Fruit fly (Drosophila melanogaster) whole organism, embryonic: ENCODE results near the gene Cyt-c-p.

Experiments
- ATbp ChIP-seq: fragments of 200-800 bp; sonication (Bioruptor generic); optimal IDR thresholded peaks from 2 replicates; lab custom pipeline; 2017; ENCODE audit warnings: missing biosample characterization, mild to moderate bottlenecking, missing genetic modification characterization, missing genetic modification reagents
- Ada2b ChIP-seq: fragments of 200-800 bp; sonication (Bioruptor generic); IDR thresholded peaks from 2 replicates; pipeline ENCODE4 v1.3.6; 2022; ENCODE audit warnings: missing biosample characterization, missing genetic modification characterization
- Aef1 ChIP-seq: fragments of 200-800 bp; sonication (Bioruptor generic); IDR thresholded peaks from 3 replicates; pipeline ENCODE4 v1.3.6; 2022; ENCODE audit warnings: missing biosample characterization, missing genetic modification characterization
- Asciz ChIP-seq: fragments of 200-800 bp; sonication (Bioruptor generic); optimal IDR thresholded peaks from 2 replicates; lab custom pipeline; 2017; ENCODE audit warnings: missing biosample characterization, mild to moderate bottlenecking, missing genetic modification characterization, missing genetic modification reagents
- B-H2 ChIP-seq: fragments of 200-800 bp; sonication (Bioruptor generic); optimal IDR thresholded peaks from 2 replicates; lab custom pipeline; 2018; ENCODE audit warnings: missing biosample characterization, mild to moderate bottlenecking, missing genetic modification characterization
- Bdp1 ChIP-seq: fragments of 200-800 bp; sonication (Bioruptor generic); optimal IDR thresholded peaks from 3 replicates; lab custom pipeline; 2016; ENCODE audit warnings: missing biosample characterization, missing genetic modification characterization
- CG10274 ChIP-seq: fragments of 200-800 bp; sonication (Bioruptor generic); optimal IDR thresholded peaks from 3 replicates; lab custom pipeline; 2017; ENCODE audit warnings: missing biosample characterization, mild to moderate bottlenecking, missing genetic modification characterization
- CG10321 ChIP-seq: fragments of 200-800 bp; sonication (Bioruptor generic); IDR thresholded peaks from 2 replicates; pipeline ENCODE4 v1.3.6; 2022; ENCODE audit warnings: missing biosample characterization, missing genetic modification characterization
- CG10431 ChIP-seq: fragments of 200-800 bp; sonication (Bioruptor generic); optimal IDR thresholded peaks from 3 replicates; lab custom pipeline; 2018; ENCODE audit warnings: missing biosample characterization, mild to moderate bottlenecking, missing genetic modification characterization
- CG1233 ChIP-seq: fragments of 200-800 bp; sonication (Bioruptor generic); optimal IDR thresholded peaks from 4 replicates; lab custom pipeline; 2018; ENCODE audit warnings: missing biosample characterization, mild to moderate bottlenecking, missing genetic modification characterization
- CG13775 ChIP-seq: fragments of 200-800 bp; sonication (Bioruptor generic); optimal IDR thresholded peaks from 3 replicates; lab custom pipeline; 2017; ENCODE audit warnings: missing biosample characterization, mild to moderate bottlenecking, missing genetic modification characterization
- CG14441 ChIP-seq: fragments of 200-800 bp; sonication (Bioruptor generic); IDR thresholded peaks from 2 replicates; pipeline ENCODE4 v1.3.6; 2022; ENCODE audit warnings: missing biosample characterization, missing genetic modification characterization
- CG15073 ChIP-seq: fragments of 200-800 bp; sonication (Bioruptor generic); optimal IDR thresholded peaks from 2 replicates; lab custom pipeline; 2016; ENCODE audit warnings: missing biosample characterization, missing genetic modification characterization
- CG15696 ChIP-seq: fragments of 200-800 bp; sonication (Bioruptor generic); optimal IDR thresholded peaks from 2 replicates; lab custom pipeline; 2019; ENCODE audit warnings: missing biosample characterization, mild to moderate bottlenecking, missing genetic modification characterization, moderate library complexity
- CG1602 ChIP-seq: fragments of 200-800 bp; sonication (Bioruptor generic); optimal IDR thresholded peaks from 3 replicates; lab custom pipeline; 2016; ENCODE audit warnings: missing biosample characterization, missing genetic modification characterization
- CG16813 ChIP-seq: fragments of 200-800 bp; sonication (Bioruptor generic); IDR thresholded peaks from 3 replicates; pipeline ENCODE4 v1.3.6; 2022; ENCODE audit warnings: missing biosample characterization, missing genetic modification characterization; ENCODE audit not compliant: partially characterized antibody
- CG17359 ChIP-seq: fragments of 200-800 bp; sonication (Bioruptor generic); optimal IDR thresholded peaks from 3 replicates; lab custom pipeline; 2018; ENCODE audit warnings: missing biosample characterization, mild to moderate bottlenecking, missing genetic modification characterization, moderate library complexity
- CG17385 ChIP-seq: fragments of 200-800 bp; sonication (Bioruptor generic); optimal IDR thresholded peaks from 3 replicates; lab custom pipeline; 2018; ENCODE audit warnings: missing biosample characterization, mild to moderate bottlenecking, missing genetic modification characterization
- CG2116 ChIP-seq: fragments of 200-800 bp; sonication (Bioruptor generic); optimal IDR thresholded peaks from 3 replicates; lab custom pipeline; 2018; ENCODE audit warnings: missing biosample characterization, mild to moderate bottlenecking, missing genetic modification characterization
- CG2120 ChIP-seq: fragments of 200-800 bp; sonication (Bioruptor generic); optimal IDR thresholded peaks from 3 replicates; lab custom pipeline; 2016; ENCODE audit warnings: missing biosample characterization, missing genetic modification characterization
- CG2678 ChIP-seq: fragments of 200-800 bp; sonication (Bioruptor generic); optimal IDR thresholded peaks from 3 replicates; lab custom pipeline; 2019; ENCODE audit warnings: missing biosample characterization, mild to moderate bottlenecking, missing genetic modification characterization, moderate library complexity
- CG2875 ChIP-seq: fragments of 200-800 bp; sonication (Bioruptor generic); optimal IDR thresholded peaks from 2 replicates; lab custom pipeline; 2017; ENCODE audit warnings: missing biosample characterization, mild to moderate bottlenecking, missing genetic modification characterization, missing genetic modification reagents
- CG2889 ChIP-seq: fragments of 200-800 bp; sonication (Bioruptor generic); IDR thresholded peaks from 3 replicates; pipeline ENCODE4 v1.3.6; 2022; ENCODE audit warnings: missing biosample characterization, missing genetic modification characterization
- CG31441 ChIP-seq: fragments of 200-800 bp; sonication (Bioruptor generic); IDR thresholded peaks from 2 replicates; pipeline ENCODE4 v1.3.6; 2022; ENCODE audit warnings: missing biosample characterization, missing genetic modification characterization
- CG33557 ChIP-seq: fragments of 200-800 bp; sonication (Bioruptor generic); optimal IDR thresholded peaks from 2 replicates; lab custom pipeline; 2019; ENCODE audit warnings: missing biosample characterization, mild to moderate bottlenecking, missing genetic modification characterization, moderate library complexity
- CG34422 ChIP-seq: fragments of 200-800 bp; sonication (Bioruptor generic); IDR thresholded peaks from 3 replicates; pipeline ENCODE4 v1.3.6; 2022; ENCODE audit warnings: missing biosample characterization, missing genetic modification characterization
- CG43689 ChIP-seq: fragments of 200-800 bp; sonication (Bioruptor generic); IDR thresholded peaks from 2 replicates; pipeline ENCODE4 v1.3.6; 2022; ENCODE audit warnings: missing biosample characterization, missing genetic modification characterization
- CG4854 ChIP-seq: fragments of 200-800 bp; sonication (Bioruptor generic); optimal IDR thresholded peaks from 2 replicates; lab custom pipeline; 2016; ENCODE audit warnings: missing biosample characterization, missing genetic modification characterization, inconsistent platforms
- CG6272 ChIP-seq: fragments of 200-800 bp; sonication (Bioruptor generic); IDR thresholded peaks from 2 replicates; pipeline ENCODE4 v1.3.6; 2022; ENCODE audit warnings: missing biosample characterization, missing genetic modification characterization
- CG6791 ChIP-seq: fragments of 200-800 bp; sonication (Bioruptor generic); IDR thresholded peaks from 3 replicates; pipeline ENCODE4 v1.3.6; 2022; ENCODE audit warnings: missing biosample characterization, missing genetic modification characterization; ENCODE audit not compliant: partially characterized antibody
- CG7271 ChIP-seq: fragments of 200-800 bp; sonication (Bioruptor generic); optimal IDR thresholded peaks from 2 replicates; lab custom pipeline; 2018; ENCODE audit warnings: missing biosample characterization, mild to moderate bottlenecking, missing genetic modification characterization, moderate library complexity
- CG7745 ChIP-seq: fragments of 200-800 bp; sonication (Bioruptor generic); optimal IDR thresholded peaks from 2 replicates; lab custom pipeline; 2018; ENCODE audit warnings: missing biosample characterization, mild to moderate bottlenecking, missing genetic modification characterization, moderate library complexity
- D19A ChIP-seq: fragments of 200-800 bp; optimal IDR thresholded peaks from 3 replicates; lab custom pipeline; 2019; ENCODE audit warnings: missing biosample characterization, mild to moderate bottlenecking, missing genetic modification characterization, moderate library complexity
- Doc2 ChIP-seq: fragments of 200-800 bp; sonication (Bioruptor generic); IDR thresholded peaks from 2 replicates; pipeline ENCODE4 v1.3.6; 2022; ENCODE audit warnings: missing biosample characterization, missing genetic modification characterization
- Hsf ChIP-seq: fragments of 200-800 bp; sonication (Bioruptor generic); optimal IDR thresholded peaks from 3 replicates; lab custom pipeline; 2016; ENCODE audit warnings: missing biosample characterization, missing genetic modification characterization
- MTF-1 ChIP-seq: fragments of 200-800 bp; sonication (Bioruptor generic); optimal IDR thresholded peaks from 2 replicates; lab custom pipeline; 2018; ENCODE audit warnings: missing biosample characterization, mild to moderate bottlenecking, missing genetic modification characterization, borderline replicate concordance
- Opbp ChIP-seq: fragments of 200-800 bp; sonication (Bioruptor generic); IDR thresholded peaks from 3 replicates; pipeline ENCODE4 v1.3.6; 2022; ENCODE audit warnings: missing biosample characterization, missing genetic modification characterization; ENCODE audit not compliant: partially characterized antibody
- aop ChIP-seq: fragments of 200-800 bp; sonication (Bioruptor generic); IDR thresholded peaks from 2 replicates; pipeline ENCODE4 v1.3.6; 2022; ENCODE audit warnings: missing biosample characterization, missing genetic modification characterization
- cg ChIP-seq: fragments of 200-800 bp; sonication (Bioruptor generic); optimal IDR thresholded peaks from 3 replicates; lab custom pipeline; 2019; ENCODE audit warnings: missing biosample characterization, mild to moderate bottlenecking, missing genetic modification characterization, moderate library complexity
- chinmo ChIP-seq: fragments of 200-800 bp; sonication (Bioruptor generic); IDR thresholded peaks from 4 replicates; pipeline ENCODE4 v1.3.6; 2022; ENCODE audit warnings: missing biosample characterization, missing genetic modification characterization; ENCODE audit not compliant: partially characterized antibody
- dysf ChIP-seq: fragments of 200-800 bp; sonication (Bioruptor generic); IDR thresholded peaks from 3 replicates; pipeline ENCODE4 v1.3.6; 2022; ENCODE audit warnings: missing biosample characterization, missing genetic modification characterization
- eve ChIP-seq, 2 experiments: fragments of >200 bp; optimal IDR thresholded peaks; 2 replicates each; lab custom pipeline; 2017; ENCODE audit warnings: missing biosample characterization in 2 of 2, missing genetic modification characterization in 2 of 2
- fd64A ChIP-seq: fragments of 200-800 bp; sonication (Bioruptor generic); optimal IDR thresholded peaks from 3 replicates; lab custom pipeline; 2018; ENCODE audit warnings: missing biosample characterization, mild to moderate bottlenecking, missing genetic modification characterization
- fru ChIP-seq: fragments of >200 bp; optimal IDR thresholded peaks from 2 replicates; lab custom pipeline; 2017
- lilli ChIP-seq: fragments of 200-800 bp; sonication (Bioruptor generic); optimal IDR thresholded peaks from 3 replicates; lab custom pipeline; 2016; ENCODE audit warnings: missing biosample characterization, missing genetic modification characterization
- nerfin-1 ChIP-seq: fragments of 200-800 bp; sonication (Bioruptor generic); optimal IDR thresholded peaks from 3 replicates; lab custom pipeline; 2019; ENCODE audit warnings: missing biosample characterization, mild to moderate bottlenecking, missing genetic modification characterization, moderate library complexity
- peb ChIP-seq: fragments of 200-800 bp; sonication (Bioruptor generic); IDR thresholded peaks from 2 replicates; pipeline ENCODE4 v1.3.6; 2022; ENCODE audit warnings: missing biosample characterization, missing genetic modification characterization
- slou ChIP-seq: fragments of 200-800 bp; sonication (Bioruptor generic); optimal IDR thresholded peaks from 3 replicates; lab custom pipeline; 2016; ENCODE audit warnings: missing biosample characterization, missing genetic modification characterization
- sob ChIP-seq: fragments of 200-800 bp; sonication (Bioruptor generic); IDR thresholded peaks from 2 replicates; pipeline ENCODE4 v1.3.6; 2022; ENCODE audit warnings: missing biosample characterization, missing genetic modification characterization
- vnd ChIP-seq: fragments of 200-800 bp; sonication (Bioruptor generic); IDR thresholded peaks from 3 replicates; pipeline ENCODE4 v1.3.6; 2022; ENCODE audit warnings: missing biosample characterization, missing genetic modification characterization; ENCODE audit not compliant: partially characterized antibody
- zen ChIP-seq: fragments of 200-800 bp; sonication (Bioruptor generic); optimal IDR thresholded peaks from 3 replicates; lab custom pipeline; 2018; ENCODE audit warnings: missing biosample characterization, mild to moderate bottlenecking, missing genetic modification characterization, moderate library complexity

Gene Cyt-c-p

dm6 chr2L:16703753-16704152, 16.0 kb upstream of the Cyt-c-p start (continued):
- TF ChIP-seq Bdp1: no peak
- no peak for TF ChIP-seq CG15073
- TF ChIP-seq CG6272: no peak
- peak; percentile 62 for TF ChIP-seq CG17385 (GFP tag; lab: Kevin White, UChicago)
- TF ChIP-seq B-H2 (GFP tag; lab: Kevin White, UChicago): peak; percentile 31
- TF ChIP-seq CG2678 (tag; lab: Kevin White, UChicago): no peak
- no peak for TF ChIP-seq chinmo (GFP tag; lab: Robert Waterston, UW)
- TF ChIP-seq fd64A (GFP tag; lab: Kevin White, UChicago): no peak
- no peak for TF ChIP-seq CG2116 (GFP tag; lab: Kevin White, UChicago)
- no peak for TF ChIP-seq CG43689 (GFP tag; lab: Robert Waterston, UW)
- peak; percentile 55; the same call in 1 of the 2 replicates for TF ChIP-seq sob (GFP tag; lab: Robert Waterston, UW)
- no peak for TF ChIP-seq ATbp
- TF ChIP-seq CG13775 (GFP tag; lab: Kevin White, UChicago): peak; percentile 63
- no peak for TF ChIP-seq MTF-1 (GFP tag; lab: Kevin White, UChicago)
- TF ChIP-seq CG16813 (GFP tag; lab: Robert Waterston, UW): no peak
- TF ChIP-seq CG1602 (GFP tag; lab: Kevin White, UChicago): no peak
- no peak for TF ChIP-seq CG10321 (GFP tag; lab: Robert Waterston, UW)
- TF ChIP-seq CG7745 (tag; lab: Kevin White, UChicago): no peak
- TF ChIP-seq eve (GFP tag; optimal IDR thresholded peaks at IDR 0.05; lab: Kevin White, UChicago): no peak
- no peak for TF ChIP-seq Asciz (GFP tag; lab: Kevin White, UChicago)
- no peak for TF ChIP-seq CG1233 (GFP tag; lab: Kevin White, UChicago)
- no peak for TF ChIP-seq CG10431 (GFP tag; lab: Kevin White, UChicago)
- no peak for TF ChIP-seq Opbp (GFP tag; lab: Robert Waterston, UW)
- TF ChIP-seq peb: no peak
- no peak for TF ChIP-seq CG34422 (GFP tag; lab: Robert Waterston, UW)
- peak; percentile 22; the same call in 1 of the 3 replicates for TF ChIP-seq Aef1 (GFP tag; lab: Robert Waterston, UW)
- TF ChIP-seq CG2120: peak; percentile 77
- TF ChIP-seq CG33557 (GFP tag; lab: Kevin White, UChicago): peak; percentile 1
- TF ChIP-seq aop: no peak
- peak; percentile 58; the same call in 1 of the 2 replicates for TF ChIP-seq Ada2b (GFP tag; lab: Robert Waterston, UW)
- TF ChIP-seq CG10274 (GFP tag; lab: Kevin White, UChicago): no peak
- peak; percentile 18 for TF ChIP-seq slou
- TF ChIP-seq dysf: peak; percentile 62; the same call in 2 of the 3 replicates
- no peak for TF ChIP-seq CG7271
- no peak for TF ChIP-seq vnd (GFP tag; lab: Robert Waterston, UW)
- peak; percentile 70 for TF ChIP-seq lilli (GFP tag; lab: Kevin White, UChicago)
- TF ChIP-seq CG2889 (GFP tag; lab: Robert Waterston, UW): no peak
- no peak for TF ChIP-seq nerfin-1
- TF ChIP-seq CG2875: no peak
- TF ChIP-seq CG31441 (GFP tag; lab: Robert Waterston, UW): no peak
- no peak for TF ChIP-seq zen (tag; lab: Kevin White, UChicago)
- TF ChIP-seq CG15696 (tag; lab: Kevin White, UChicago): no peak
- no peak for TF ChIP-seq CG6791 (GFP tag; lab: Robert Waterston, UW)
- peak; percentile 31 for TF ChIP-seq CG4854 (GFP tag; lab: Kevin White, UChicago)
- no peak for TF ChIP-seq Doc2 (GFP tag; lab: Robert Waterston, UW)
- no peak for TF ChIP-seq CG14441 (GFP tag; lab: Robert Waterston, UW)
- no peak for TF ChIP-seq D19A (tag; lab: Kevin White, UChicago)
- no peak for TF ChIP-seq CG17359 (tag; lab: Kevin White, UChicago)
- peak; percentile 40 for TF ChIP-seq Hsf
- TF ChIP-seq fru (lab: Kevin White, UChicago): no peak
- TF ChIP-seq cg (GFP tag; lab: Kevin White, UChicago): no peak
